Worm (Caenorhabditis elegans) whole organism, L2 larva: ENCODE data around the gene C05D2.8.
A peak's percentile ranks its signal among the peaks of the same experiment; 100 is the strongest.

Experiments used
- C34F6.9 ChIP-seq: fragments of 150-350 bp; optimal IDR thresholded peaks from 2 replicates; lab custom pipeline; 2014; ENCODE audit warnings: missing biosample characterization, missing genetic modification characterization
- Y55F3AM.14 ChIP-seq: fragments of 200-800 bp; sonication (Bioruptor generic); optimal IDR thresholded peaks from 2 replicates; lab custom pipeline; 2018; ENCODE audit warnings: mild to moderate bottlenecking, missing genetic modification characterization, missing compliant biosample characterization
- ZK546.5 ChIP-seq: sonication (generic microtip); optimal IDR thresholded peaks from 2 replicates; lab custom pipeline; 2017; ENCODE audit warnings: missing biosample characterization, missing genetic modification characterization
- alr-1 ChIP-seq: fragments of 150-350 bp; optimal IDR thresholded peaks from 2 replicates; lab custom pipeline; 2014; ENCODE audit warnings: missing biosample characterization, missing genetic modification characterization
- aly-2 ChIP-seq: fragments of 150-350 bp; optimal IDR thresholded peaks from 2 replicates; lab custom pipeline; 2014; ENCODE audit warnings: missing biosample characterization, missing genetic modification characterization
- ama-1 ChIP-seq: fragments of 150-350 bp; optimal IDR thresholded peaks from 2 replicates; lab custom pipeline; 2018; ENCODE audit warnings: inconsistent platforms
- blmp-1 ChIP-seq: sonication (generic microtip); optimal IDR thresholded peaks from 2 replicates; lab custom pipeline; 2017; ENCODE audit warnings: missing genetic modification characterization, mild to moderate bottlenecking, missing compliant biosample characterization, antibody characterized with exemption, moderate library complexity; ENCODE audit not compliant: insufficient read depth
- ceh-16 ChIP-seq: fragments of 150-350 bp; optimal IDR thresholded peaks from 2 replicates; lab custom pipeline; 2014; ENCODE audit warnings: missing biosample characterization, missing genetic modification characterization
- ceh-82 ChIP-seq: fragments of 150-350 bp; optimal IDR thresholded peaks from 2 replicates; lab custom pipeline; 2014; ENCODE audit warnings: missing biosample characterization, missing genetic modification characterization
- dmd-4 ChIP-seq: sonication (generic microtip); optimal IDR thresholded peaks from 2 replicates; lab custom pipeline; 2017; ENCODE audit warnings: missing biosample characterization, missing genetic modification characterization
- egl-27 ChIP-seq: sonication (generic microtip); optimal IDR thresholded peaks from 3 replicates; lab custom pipeline; 2017; ENCODE audit warnings: missing biosample characterization, missing genetic modification reagents, missing genetic modification characterization
- elt-1 ChIP-seq: fragments of 150-350 bp; optimal IDR thresholded peaks from 2 replicates; lab custom pipeline; 2014; ENCODE audit warnings: missing biosample characterization, missing genetic modification characterization
- elt-3 ChIP-seq: sonication (generic microtip); optimal IDR thresholded peaks from 2 replicates; lab custom pipeline; 2017; ENCODE audit warnings: missing biosample characterization, missing genetic modification characterization
- fos-1 ChIP-seq: fragments of 150-350 bp; optimal IDR thresholded peaks from 2 replicates; lab custom pipeline; 2014; ENCODE audit warnings: missing biosample characterization, missing genetic modification characterization
- gmeb-1 ChIP-seq: fragments of 150-350 bp; optimal IDR thresholded peaks from 2 replicates; lab custom pipeline; 2014; ENCODE audit warnings: missing biosample characterization, missing genetic modification characterization
- lin-11 ChIP-seq: fragments of 150-350 bp; sonication (generic microtip); optimal IDR thresholded peaks from 2 replicates; lab custom pipeline; 2014; ENCODE audit warnings: missing biosample characterization, missing genetic modification characterization, inconsistent platforms, mixed read lengths
- lin-13 ChIP-seq: fragments of 150-350 bp; optimal IDR thresholded peaks from 2 replicates; lab custom pipeline; 2014; ENCODE audit warnings: missing biosample characterization, missing genetic modification reagents, missing genetic modification characterization
- lin-39 ChIP-seq: fragments of 150-350 bp; optimal IDR thresholded peaks from 2 replicates; lab custom pipeline; 2014; ENCODE audit warnings: missing biosample characterization, missing genetic modification reagents, missing genetic modification characterization
- lsy-2 ChIP-seq, 2 experiments: fragments of 150-350 bp in 1 of 2; sonication (generic microtip) in 1 of 2; optimal IDR thresholded peaks; 2 replicates each; lab custom pipeline; 2014 to 2017; ENCODE audit warnings: missing biosample characterization in 2 of 2, missing genetic modification characterization in 2 of 2
- mab-5 ChIP-seq: fragments of 150-350 bp; optimal IDR thresholded peaks from 2 replicates; lab custom pipeline; 2014; ENCODE audit warnings: missing biosample characterization, missing genetic modification characterization
- mbf-1 ChIP-seq: sonication (generic microtip); optimal IDR thresholded peaks from 2 replicates; lab custom pipeline; 2017; ENCODE audit warnings: missing biosample characterization, missing genetic modification characterization
- mdl-1 ChIP-seq, 2 experiments: fragments of 150-350 bp in 1 of 2; sonication (generic microtip) in 1 of 2; optimal IDR thresholded peaks; 2 replicates each; lab custom pipeline; 2017; ENCODE audit warnings: missing biosample characterization in 2 of 2, missing genetic modification characterization in 2 of 2
- nhr-10 ChIP-seq: sonication (generic microtip); optimal IDR thresholded peaks from 2 replicates; lab custom pipeline; 2017; ENCODE audit warnings: missing biosample characterization, missing genetic modification characterization
- nhr-11 ChIP-seq: fragments of 150-350 bp; optimal IDR thresholded peaks from 2 replicates; lab custom pipeline; 2014; ENCODE audit warnings: missing biosample characterization, missing genetic modification characterization
- nhr-129 ChIP-seq: fragments of 150-350 bp; optimal IDR thresholded peaks from 2 replicates; lab custom pipeline; 2014; ENCODE audit warnings: missing biosample characterization, missing genetic modification characterization
- nhr-23 ChIP-seq: fragments of 150-350 bp; optimal IDR thresholded peaks from 2 replicates; lab custom pipeline; 2014; ENCODE audit warnings: missing biosample characterization, missing genetic modification reagents, missing genetic modification characterization
- nhr-25 ChIP-seq: fragments of 150-350 bp; sonication (generic microtip); optimal IDR thresholded peaks from 3 replicates; lab custom pipeline; 2014; ENCODE audit warnings: missing biosample characterization, missing genetic modification characterization
- nhr-6 ChIP-seq: fragments of 150-350 bp; optimal IDR thresholded peaks from 2 replicates; lab custom pipeline; 2014; ENCODE audit warnings: missing biosample characterization, missing genetic modification characterization
- nhr-77 ChIP-seq: fragments of 150-350 bp; optimal IDR thresholded peaks from 2 replicates; lab custom pipeline; 2014; ENCODE audit warnings: missing biosample characterization, missing genetic modification characterization
- peb-1 ChIP-seq: fragments of 150-350 bp; optimal IDR thresholded peaks from 2 replicates; lab custom pipeline; 2014; ENCODE audit warnings: missing biosample characterization, missing genetic modification characterization
- sem-4 ChIP-seq: fragments of 150-350 bp; optimal IDR thresholded peaks from 2 replicates; lab custom pipeline; 2014; ENCODE audit warnings: missing biosample characterization, missing genetic modification reagents, missing genetic modification characterization
- sma-9 ChIP-seq, 2 experiments: fragments of 150-350 bp in 1 of 2; sonication (generic microtip) in 1 of 2; optimal IDR thresholded peaks; 2 replicates each; lab custom pipeline; 2014 to 2016; ENCODE audit warnings: missing genetic modification characterization in 2 of 2, mild to moderate bottlenecking in 1 of 2, missing biosample characterization in 1 of 2, missing compliant biosample characterization in 1 of 2, missing genetic modification reagents in 1 of 2, moderate library complexity in 1 of 2
- snpc-4 ChIP-seq: fragments of 150-350 bp; optimal IDR thresholded peaks from 2 replicates; lab custom pipeline; 2014; ENCODE audit warnings: missing biosample characterization, missing genetic modification characterization
- unc-39 ChIP-seq: fragments of 150-350 bp; optimal IDR thresholded peaks from 2 replicates; lab custom pipeline; 2014; ENCODE audit warnings: missing biosample characterization, missing genetic modification characterization
- unc-55 ChIP-seq: fragments of 150-350 bp; sonication (generic microtip); optimal IDR thresholded peaks from 3 replicates; lab custom pipeline; 2014; ENCODE audit warnings: missing biosample characterization, missing genetic modification reagents, missing genetic modification characterization
- unc-62 ChIP-seq: fragments of 150-350 bp; optimal IDR thresholded peaks from 2 replicates; lab custom pipeline; 2014; ENCODE audit warnings: missing biosample characterization, missing genetic modification reagents, missing genetic modification characterization
- zag-1 ChIP-seq: fragments of 150-350 bp; optimal IDR thresholded peaks from 2 replicates; lab custom pipeline; 2014; ENCODE audit warnings: missing biosample characterization, missing genetic modification characterization
- ztf-1 ChIP-seq: fragments of 200-800 bp; sonication (Bioruptor generic); conservative IDR thresholded peaks from 2 replicates; pipeline ENCODE4 v1.3.6; 2022; ENCODE audit warnings: missing genetic modification characterization, missing compliant biosample characterization
- ztf-11 ChIP-seq: sonication (generic microtip); optimal IDR thresholded peaks from 2 replicates; lab custom pipeline; 2017; ENCODE audit warnings: missing biosample characterization, missing genetic modification characterization

Gene C05D2.8

ce11 chrIII:5588746-5589145 lies 21.4 kb downstream of the C05D2.8 start:
- TF ChIP-seq fos-1 (tag; lab: Kevin White, UChicago): no peak

ce11 chrIII:5586925-5587324 lies 23.2 kb downstream of the C05D2.8 start, which contains the start of gene F56D2.2:
Gene F56D2.2 (plus strand): TSS chrIII:5587263.
- TF ChIP-seq elt-1 (tag; lab: Kevin White, UChicago) (no peak), peb-1 (tag; lab: Kevin White, UChicago) (no peak), nhr-23 (tag; lab: Kevin White, UChicago) (no peak), ZK546.5 (tag; lab: Kevin White, UChicago) (no peak), blmp-1 (tag; lab: Kevin White, UChicago) (no peak), lin-13 (no peak), elt-3 (tag; lab: Kevin White, UChicago) (no peak), ztf-1 (GFP tag; lab: Robert Waterston, UW) (no peak), gmeb-1 (tag; lab: Kevin White, UChicago) (peak; percentile 74), Y55F3AM.14 (GFP tag; lab: Kevin White, UChicago) (no peak), fos-1 (tag; lab: Kevin White, UChicago) (no peak), nhr-129 (tag; lab: Kevin White, UChicago) (peak; percentile 4), nhr-6 (tag; lab: Kevin White, UChicago) (no peak), lsy-2 (tag; optimal IDR thresholded peaks at IDR 0.05; lab: Kevin White, UChicago) (peak in 1 of 2 experiments; percentile 35), dmd-4 (tag; lab: Kevin White, UChicago) (no peak), unc-55 (peak; percentile 60), snpc-4 (tag; lab: Kevin White, UChicago) (no peak), nhr-25 (tag; lab: Kevin White, UChicago) (no peak)

DNA sequence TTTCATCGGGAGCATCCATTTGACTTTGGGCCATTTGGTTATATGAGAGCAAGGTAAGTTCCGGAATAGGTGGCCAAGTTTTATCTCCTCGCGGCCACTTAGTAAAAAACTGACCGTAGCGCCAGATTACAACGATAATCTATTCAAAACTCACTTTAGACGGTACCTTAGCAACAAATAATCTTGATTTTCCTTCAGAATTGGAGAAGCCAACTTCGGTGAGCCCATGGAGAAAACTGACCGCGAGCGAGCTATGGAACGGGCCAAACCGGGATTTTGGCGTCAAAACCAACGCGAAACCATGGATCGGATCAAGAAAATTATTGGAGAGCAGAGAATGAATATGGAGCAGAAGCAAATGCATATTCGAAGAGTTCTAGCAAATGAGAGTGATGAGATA lies 24.4 kb downstream of the C05D2.8 start:
- TF ChIP-seq C34F6.9 (tag; lab: Kevin White, UChicago): no peak
- TF ChIP-seq unc-62 (GFP tag; lab: Kevin White, UChicago): no peak
- no peak for TF ChIP-seq unc-55
- no peak for TF ChIP-seq ZK546.5 (tag; lab: Kevin White, UChicago)
- TF ChIP-seq dmd-4 (tag; lab: Kevin White, UChicago): no peak
- TF ChIP-seq egl-27 (tag; lab: Kevin White, UChicago): no peak
- no peak for TF ChIP-seq aly-2 (tag; lab: Kevin White, UChicago)
- no peak for TF ChIP-seq ceh-82 (tag; lab: Kevin White, UChicago)
- TF ChIP-seq nhr-10 (tag; lab: Kevin White, UChicago): no peak
- no peak for TF ChIP-seq ceh-16 (tag; lab: Kevin White, UChicago)
- TF ChIP-seq nhr-129 (tag; lab: Kevin White, UChicago): no peak
- TF ChIP-seq ama-1 (lab: Kevin White, UChicago): no peak
- TF ChIP-seq nhr-77 (tag; lab: Kevin White, UChicago): no peak
- no peak for TF ChIP-seq ztf-11 (tag; lab: Kevin White, UChicago)
- no peak for TF ChIP-seq ztf-1 (GFP tag; lab: Robert Waterston, UW)
- no peak for TF ChIP-seq snpc-4 (tag; lab: Kevin White, UChicago)
- no peak for TF ChIP-seq sem-4
- no peak for TF ChIP-seq elt-3 (tag; lab: Kevin White, UChicago)

- no peak for TF ChIP-seq ZK546.5 (tag; lab: Kevin White, UChicago)
- no peak for TF ChIP-seq gmeb-1 (tag; lab: Kevin White, UChicago)
- no peak for TF ChIP-seq C34F6.9 (tag; lab: Kevin White, UChicago)
- no peak for TF ChIP-seq mab-5 (tag; lab: Kevin White, UChicago)
- no peak for TF ChIP-seq nhr-6 (tag; lab: Kevin White, UChicago)
- no peak for TF ChIP-seq nhr-11 (tag; lab: Kevin White, UChicago)
Measured at ce11 chrIII:5584647-5585046, 25.5 kb downstream of the C05D2.8 start, which contains the start of gene F56D2.3. Gene F56D2.3 (plus strand): TSS chrIII:5584947.

DNA sequence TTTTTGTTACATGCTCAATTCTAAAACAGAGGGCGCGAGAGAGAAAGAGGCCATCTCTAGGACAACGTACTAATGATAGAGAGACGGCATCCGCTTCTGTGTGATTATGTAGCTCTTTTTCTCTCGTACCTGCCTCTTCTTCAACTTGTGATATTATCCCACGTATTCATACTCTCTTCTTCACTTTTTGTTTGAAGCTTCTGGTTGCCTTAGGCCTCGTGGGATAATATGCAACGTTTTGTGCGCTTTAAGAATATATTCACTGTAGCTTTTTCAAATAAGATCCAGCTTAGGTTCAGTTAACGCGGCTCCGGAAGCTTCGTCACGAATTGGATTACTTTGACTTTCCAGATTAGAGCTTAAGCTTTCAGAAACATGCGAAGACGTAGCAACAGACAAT lies 27.4 kb downstream of the C05D2.8 start, which contains the start of the genes F56D2.8 and uev-2:
Gene F56D2.8, minus strand, starts transcription at position 101 of the 400 bp plus-strand sequence.
Gene uev-2, plus strand, starts transcription at position 360 of the 400 bp plus-strand sequence.
- TF ChIP-seq alr-1: no peak
- TF ChIP-seq mbf-1 (tag; lab: Kevin White, UChicago): no peak
- TF ChIP-seq sem-4: no peak
- TF ChIP-seq elt-3 (tag; lab: Kevin White, UChicago): no peak
- no peak for TF ChIP-seq nhr-10 (tag; lab: Kevin White, UChicago)
- no peak for TF ChIP-seq zag-1 (tag; lab: Kevin White, UChicago)
- TF ChIP-seq sma-9 (GFP tag; optimal IDR thresholded peaks at IDR 0.05; lab: Kevin White, UChicago): no peak
- TF ChIP-seq sma-9 (tag; optimal IDR thresholded peaks at IDR 0.05; lab: Kevin White, UChicago): no peak
- no peak for TF ChIP-seq ztf-11 (tag; lab: Kevin White, UChicago)
- TF ChIP-seq unc-55: no peak
- TF ChIP-seq lin-11 (tag; lab: Kevin White, UChicago): no peak
- TF ChIP-seq blmp-1 (tag; lab: Kevin White, UChicago): no peak
- TF ChIP-seq mdl-1 (tag; optimal IDR thresholded peaks at IDR 0.05; lab: Kevin White, UChicago): no peak
- TF ChIP-seq nhr-11 (tag; lab: Kevin White, UChicago): no peak
- TF ChIP-seq gmeb-1 (tag; lab: Kevin White, UChicago): no peak
- TF ChIP-seq nhr-6 (tag; lab: Kevin White, UChicago): no peak
- TF ChIP-seq ZK546.5 (tag; lab: Kevin White, UChicago): no peak
- no peak for TF ChIP-seq unc-39 (tag; lab: Kevin White, UChicago)
- no peak for TF ChIP-seq lin-39 (tag; lab: Kevin White, UChicago)
- no peak for TF ChIP-seq ztf-1 (GFP tag; lab: Robert Waterston, UW)
- TF ChIP-seq, all 48 proteins: peak for 0
